Worm (Caenorhabditis elegans) whole organism, midembryonic: ENCODE measurements around the gene pals-39.

ENCODE experiments used
- cog-1 ChIP-seq: sonication (generic microtip); optimal IDR thresholded peaks from 2 replicates; lab custom pipeline; 2016; ENCODE audit warnings: missing genetic modification characterization, missing compliant biosample characterization
- flt-1 ChIP-seq: fragments of 200-800 bp; sonication (Bioruptor generic); IDR thresholded peaks from 2 replicates; pipeline ENCODE4 v1.3.6; 2022; ENCODE audit warnings: missing genetic modification characterization, missing compliant biosample characterization

- no peak for TF ChIP-seq cog-1 (tag; lab: Kevin White, UChicago)
- TF ChIP-seq flt-1 = no peak
Measured at ce11 chrV:12486934-12487333, 43.3 kb upstream of the pals-39 start, which contains the start of gene inx-11.
